Worm (Caenorhabditis elegans) whole organism, young adult: Measurements from ENCODE around the gene gst-24.

Experiments used
- C06A6.2 ChIP-seq: fragments of 200-800 bp; sonication (Bioruptor generic); conservative IDR thresholded peaks from 2 replicates; pipeline ENCODE4 v1.3.6; 2022; ENCODE audit warnings: missing genetic modification characterization, missing compliant biosample characterization
- F23B12.7 ChIP-seq: sonication (generic microtip); optimal IDR thresholded peaks from 2 replicates; lab custom pipeline; 2017; ENCODE audit warnings: missing genetic modification characterization, mild to moderate bottlenecking, missing compliant biosample characterization, antibody characterized with exemption, moderate library complexity; ENCODE audit not compliant: insufficient read depth
- F33H1.4 ChIP-seq: fragments of 200-800 bp; sonication (Bioruptor generic); IDR thresholded peaks from 2 replicates; pipeline ENCODE4 v1.3.6; 2022; ENCODE audit warnings: missing genetic modification reagents, missing genetic modification characterization, missing compliant biosample characterization
- F39B2.1 ChIP-seq: fragments of 200-800 bp; sonication (Bioruptor generic); IDR thresholded peaks from 2 replicates; pipeline ENCODE4 v1.3.6; 2022; ENCODE audit warnings: missing genetic modification reagents, missing genetic modification characterization, missing compliant biosample characterization
- F49E8.2 ChIP-seq: sonication (generic microtip); optimal IDR thresholded peaks from 3 replicates; lab custom pipeline; 2017; ENCODE audit warnings: missing genetic modification characterization, mild to moderate bottlenecking, missing compliant biosample characterization, antibody characterized with exemption, moderate library complexity; ENCODE audit not compliant: insufficient read depth
- F57C9.4 ChIP-seq: sonication (generic microtip); optimal IDR thresholded peaks from 2 replicates; lab custom pipeline; 2017; ENCODE audit warnings: mild to moderate bottlenecking, missing genetic modification characterization, missing compliant biosample characterization
- K12H6.12 ChIP-seq: fragments of 200-800 bp; sonication (Bioruptor generic); optimal IDR thresholded peaks from 2 replicates; lab custom pipeline; 2018; ENCODE audit warnings: mild to moderate bottlenecking, missing genetic modification characterization, missing compliant biosample characterization
- Y53G8AR.9 ChIP-seq: fragments of 200-800 bp; sonication (Bioruptor generic); conservative IDR thresholded peaks from 2 replicates; pipeline ENCODE4 v1.3.6; 2022; ENCODE audit warnings: missing genetic modification reagents, missing genetic modification characterization, missing compliant biosample characterization
- Y79H2A.3 ChIP-seq: fragments of 200-800 bp; sonication (Bioruptor generic); conservative IDR thresholded peaks from 2 replicates; pipeline ENCODE4 v1.3.6; 2022; ENCODE audit warnings: missing genetic modification reagents, missing genetic modification characterization, missing compliant biosample characterization
- ama-1 ChIP-seq, 3 experiments: fragments of 150-350 bp in 1 of 3; sonication (generic microtip) in 2 of 3; optimal IDR thresholded peaks; 2 replicates each; lab custom pipeline; 2014 to 2018; ENCODE audit warnings: missing biosample characterization in 2 of 3, missing genetic modification characterization in 2 of 3, missing genetic modification reagents in 2 of 3
- aptf-2 ChIP-seq: fragments of 200-800 bp; sonication (Bioruptor generic); conservative IDR thresholded peaks from 2 replicates; pipeline ENCODE4 v1.3.6; 2022; ENCODE audit warnings: missing genetic modification reagents, missing genetic modification characterization, missing compliant biosample characterization
- ccch-3 ChIP-seq: fragments of 200-800 bp; sonication (Bioruptor generic); optimal IDR thresholded peaks from 2 replicates; lab custom pipeline; 2018; ENCODE audit warnings: mild to moderate bottlenecking, missing genetic modification characterization, missing compliant biosample characterization
- cebp-1 ChIP-seq, 2 experiments: fragments of 200-800 bp in 1 of 2; sonication (Bioruptor generic) in 1 of 2; sonication (generic microtip) in 1 of 2; IDR thresholded peaks in 1 of 2; optimal IDR thresholded peaks in 1 of 2; 2 replicates each; pipeline versions ENCODE4 v1.3.6 to Lab custom; 2017 to 2022; ENCODE audit warnings: missing compliant biosample characterization in 2 of 2, missing genetic modification characterization in 2 of 2, mild to moderate bottlenecking in 1 of 2, missing genetic modification reagents in 1 of 2, moderate library complexity in 1 of 2
- ceh-91 ChIP-seq: fragments of 200-800 bp; sonication (Bioruptor generic); IDR thresholded peaks from 2 replicates; pipeline ENCODE4 v1.3.6; 2022; ENCODE audit warnings: missing genetic modification reagents, missing genetic modification characterization, missing compliant biosample characterization
- dox-1 ChIP-seq: fragments of 200-800 bp; sonication (Bioruptor generic); IDR thresholded peaks from 2 replicates; pipeline ENCODE4 v1.3.6; 2022; ENCODE audit warnings: missing genetic modification reagents, missing genetic modification characterization, missing compliant biosample characterization
- dpff-1 ChIP-seq: sonication (generic microtip); optimal IDR thresholded peaks from 2 replicates; lab custom pipeline; 2017; ENCODE audit warnings: mild to moderate bottlenecking, missing genetic modification characterization, missing compliant biosample characterization
- efl-1 ChIP-seq: fragments of 150-350 bp; optimal IDR thresholded peaks from 2 replicates; lab custom pipeline; 2014; ENCODE audit warnings: missing biosample characterization, missing genetic modification reagents, missing genetic modification characterization
- fkh-3 ChIP-seq: sonication (generic microtip); optimal IDR thresholded peaks from 2 replicates; lab custom pipeline; 2016; ENCODE audit warnings: mild to moderate bottlenecking, missing genetic modification characterization, missing compliant biosample characterization
- lir-1 ChIP-seq: fragments of 200-800 bp; sonication (Bioruptor generic); conservative IDR thresholded peaks from 2 replicates; pipeline ENCODE4 v1.3.6; 2022; ENCODE audit warnings: missing genetic modification reagents, missing genetic modification characterization, missing compliant biosample characterization
- madf-6 ChIP-seq: fragments of 200-800 bp; sonication (Bioruptor generic); IDR thresholded peaks from 2 replicates; pipeline ENCODE4 v1.3.6; 2022; ENCODE audit warnings: missing genetic modification reagents, missing genetic modification characterization, missing compliant biosample characterization
- madf-8 ChIP-seq: fragments of 200-800 bp; sonication (Bioruptor generic); conservative IDR thresholded peaks from 2 replicates; pipeline ENCODE4 v1.3.6; 2022; ENCODE audit warnings: missing genetic modification reagents, missing genetic modification characterization, missing compliant biosample characterization
- nfya-1 ChIP-seq: sonication (generic microtip); optimal IDR thresholded peaks from 2 replicates; lab custom pipeline; 2017; ENCODE audit warnings: antibody characterized with exemption, missing compliant biosample characterization, missing genetic modification characterization, borderline replicate concordance; ENCODE audit not compliant: insufficient read depth
- nhr-120 ChIP-seq: fragments of 200-800 bp; sonication (Bioruptor generic); IDR thresholded peaks from 2 replicates; pipeline ENCODE4 v1.3.6; 2022; ENCODE audit warnings: missing genetic modification characterization, missing compliant biosample characterization
- nhr-27 ChIP-seq: fragments of 200-800 bp; sonication (Bioruptor generic); optimal IDR thresholded peaks from 2 replicates; lab custom pipeline; 2018; ENCODE audit warnings: mild to moderate bottlenecking, missing genetic modification characterization, moderate library complexity, missing compliant biosample characterization
- nhr-80 ChIP-seq: sonication (generic microtip); optimal IDR thresholded peaks from 2 replicates; lab custom pipeline; 2016; ENCODE audit warnings: missing genetic modification characterization, missing compliant biosample characterization
- rcor-1 ChIP-seq: fragments of 200-800 bp; sonication (Bioruptor generic); IDR thresholded peaks from 2 replicates; pipeline ENCODE4 v1.3.6; 2022; ENCODE audit warnings: missing genetic modification reagents, missing genetic modification characterization, missing compliant biosample characterization
- rec-8 ChIP-seq, 2 experiments: sonication (generic microtip); optimal IDR thresholded peaks; 2 replicates each; lab custom pipeline; 2016; ENCODE audit warnings: mild to moderate bottlenecking in 2 of 2, missing genetic modification characterization in 2 of 2, missing genetic modification reagents in 2 of 2, missing genotype in 2 of 2, missing biosample characterization in 1 of 2, missing compliant biosample characterization in 1 of 2, moderate library complexity in 1 of 2
- rpc-1 ChIP-seq, 2 experiments: fragments of 150-350 bp in 1 of 2; sonication (generic microtip) in 1 of 2; optimal IDR thresholded peaks; 2 replicates each; lab custom pipeline; 2014 to 2018; ENCODE audit warnings: missing biosample characterization in 1 of 2, missing genetic modification characterization in 1 of 2, missing genetic modification reagents in 1 of 2, missing genotype in 1 of 2
- sea-2 ChIP-seq: fragments of 200-800 bp; sonication (Bioruptor generic); IDR thresholded peaks from 2 replicates; pipeline ENCODE4 v1.3.6; 2022; ENCODE audit warnings: missing genetic modification characterization, missing compliant biosample characterization
- snpc-3.4 ChIP-seq: sonication (generic microtip); optimal IDR thresholded peaks from 2 replicates; lab custom pipeline; 2017; ENCODE audit warnings: missing genetic modification characterization, mild to moderate bottlenecking, missing compliant biosample characterization, antibody characterized with exemption, moderate library complexity, missing genotype, missing genetic modification reagents
- sptf-2 ChIP-seq: fragments of 200-800 bp; sonication (Bioruptor generic); optimal IDR thresholded peaks from 2 replicates; lab custom pipeline; 2018; ENCODE audit warnings: mild to moderate bottlenecking, missing genetic modification characterization, missing compliant biosample characterization
- tbp1 ChIP-seq: fragments of 200-800 bp; sonication (Bioruptor generic); optimal IDR thresholded peaks from 2 replicates; lab custom pipeline; 2018; ENCODE audit warnings: mild to moderate bottlenecking, missing genetic modification characterization, missing compliant biosample characterization
- unc-130 ChIP-seq: sonication (generic microtip); optimal IDR thresholded peaks from 2 replicates; lab custom pipeline; 2016; ENCODE audit warnings: missing genetic modification reagents, missing genetic modification characterization, missing compliant biosample characterization
- unc-62 ChIP-seq: fragments of 150-350 bp; optimal IDR thresholded peaks from 2 replicates; lab custom pipeline; 2014; ENCODE audit warnings: missing biosample characterization, missing genetic modification reagents, missing genetic modification characterization
- xnd-1 ChIP-seq: sonication (generic microtip); optimal IDR thresholded peaks from 2 replicates; lab custom pipeline; 2016; ENCODE audit warnings: missing genotype, missing genetic modification reagents, missing genetic modification characterization, missing compliant biosample characterization

gst-24 gene

DNA sequence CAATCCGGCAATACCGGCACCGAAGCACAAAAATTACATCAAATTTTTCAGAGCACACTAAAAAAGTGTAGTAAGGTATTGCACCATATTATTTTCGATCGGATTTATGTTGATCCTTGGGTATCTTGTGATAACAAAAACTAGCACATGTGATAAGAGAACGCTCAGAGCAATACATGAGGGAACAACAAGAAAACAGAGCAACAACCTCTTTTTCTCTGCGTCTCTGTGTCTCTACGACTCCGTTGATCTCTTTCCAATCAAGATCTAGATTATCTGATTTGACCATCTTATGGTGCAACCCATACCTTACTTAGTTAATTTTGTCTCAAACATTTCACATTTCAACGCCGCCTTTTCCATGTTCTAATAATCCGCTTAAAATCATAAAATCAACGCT lies 21.1 kb upstream of the gst-24 start, which contains the start of gene tag-10 (continued):
- TF ChIP-seq snpc-3.4 (tag; lab: Kevin White, UChicago): no peak

DNA sequence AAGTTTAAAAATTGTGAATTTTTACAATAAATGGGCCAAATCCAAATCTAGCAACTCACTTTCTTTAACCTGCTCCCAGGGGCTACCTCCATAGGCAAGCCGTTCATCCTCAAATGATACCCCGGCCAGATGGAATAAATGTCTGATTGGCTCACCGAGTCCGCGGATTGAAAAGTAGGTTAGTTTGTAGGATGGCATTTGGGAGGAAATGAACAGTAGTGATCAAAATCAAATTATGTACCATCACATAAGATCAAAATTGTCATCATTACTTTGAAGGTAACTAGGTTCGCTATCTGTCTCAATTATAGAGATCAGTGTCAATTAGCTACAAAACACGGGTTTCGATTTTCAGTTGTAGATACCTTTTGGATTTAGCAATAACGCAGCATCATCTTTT lies 19.5 kb upstream of the gst-24 start, which contains the start of the genes gst-17 and gst-18:
Gene gst-17, minus strand, starts transcription at position 101 of the 400 bp plus-strand sequence.
Gene gst-18, minus strand, starts transcription at position 198 of the 400 bp plus-strand sequence.
- no peak for TF ChIP-seq xnd-1 (tag; lab: Kevin White, UChicago)
- TF ChIP-seq ceh-91 (GFP tag; lab: Robert Waterston, UW): no peak

DNA sequence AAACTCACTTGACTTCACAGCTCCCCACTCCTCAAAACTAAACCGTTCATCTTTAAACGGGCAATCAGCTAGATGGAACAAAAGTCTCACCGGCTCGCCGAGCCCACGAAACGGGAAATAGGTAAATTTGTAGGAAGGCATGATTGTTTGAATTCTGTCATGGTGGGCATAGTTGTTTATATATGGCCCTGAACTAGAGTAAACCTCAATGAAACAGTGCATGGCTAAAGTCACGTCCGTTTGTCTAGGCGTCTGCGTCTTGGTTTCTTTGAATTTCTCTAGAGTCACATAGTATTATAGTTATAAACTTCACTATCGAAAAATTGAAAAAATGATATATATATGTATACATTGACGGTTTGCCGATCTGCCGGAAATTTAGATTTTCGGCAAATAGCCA lies 15.8 kb upstream of the gst-24 start, which contains the start of gene gst-19:
Gene gst-19, minus strand, starts transcription at position 145 of the 400 bp plus-strand sequence.
- TF ChIP-seq F39B2.1: no peak
- no peak for TF ChIP-seq nfya-1 (tag; lab: Kevin White, UChicago)
- TF ChIP-seq Y79H2A.3 (GFP tag; lab: Robert Waterston, UW): no peak
- TF ChIP-seq nhr-27 (tag; lab: Kevin White, UChicago): no peak
- TF ChIP-seq dpff-1 (tag; lab: Kevin White, UChicago): no peak
- TF ChIP-seq K12H6.12 (tag; lab: Kevin White, UChicago): no peak
- no peak for TF ChIP-seq unc-62 (GFP tag; lab: Kevin White, UChicago)
- TF ChIP-seq rpc-1 (optimal IDR thresholded peaks at IDR 0.05; lab: Kevin White, UChicago): no peak
- TF ChIP-seq rpc-1 (tag; optimal IDR thresholded peaks at IDR 0.05; lab: Kevin White, UChicago): no peak
- no peak for TF ChIP-seq rcor-1
- TF ChIP-seq F49E8.2 (tag; lab: Kevin White, UChicago): no peak
- TF ChIP-seq cebp-1 (GFP tag; IDR thresholded peaks at IDR 0.05; lab: Robert Waterston, UW): no peak
- TF ChIP-seq cebp-1 (tag; optimal IDR thresholded peaks at IDR 0.05; lab: Kevin White, UChicago): no peak
- no peak for TF ChIP-seq lir-1 (GFP tag; lab: Robert Waterston, UW)

DNA sequence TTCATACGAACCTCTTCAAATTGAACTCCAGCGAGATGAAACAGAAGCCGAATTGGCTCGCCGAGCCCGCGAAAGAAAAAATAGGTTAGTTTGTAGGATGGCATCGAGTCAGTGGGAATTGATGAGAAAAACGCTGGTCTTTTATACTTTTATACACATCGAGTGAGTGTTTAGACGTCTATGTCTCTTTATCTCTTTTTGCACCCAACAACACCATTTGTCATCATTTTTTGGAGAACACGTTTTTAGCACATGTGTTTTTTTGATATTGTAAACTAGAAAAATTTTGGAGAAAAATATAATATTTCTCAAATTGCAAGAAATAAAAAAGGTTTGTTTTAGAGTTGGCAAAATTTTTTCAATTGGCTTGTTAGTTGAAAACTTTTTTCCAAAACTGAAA lies 13.2 kb upstream of the gst-24 start, which contains the start of gene gst-16:
Gene gst-16, minus strand, starts transcription at position 111 of the 400 bp plus-strand sequence.
- TF ChIP-seq sptf-2 (GFP tag; lab: Kevin White, UChicago) (no peak), tbp1 (no peak), nhr-80 (no peak), aptf-2 (no peak), sea-2 (GFP tag; lab: Robert Waterston, UW) (no peak), F23B12.7 (tag; lab: Kevin White, UChicago) (no peak), nhr-120 (GFP tag; lab: Robert Waterston, UW) (no peak), unc-130 (no peak)
- TF ChIP-seq, all 124 proteins: peak for 0

DNA sequence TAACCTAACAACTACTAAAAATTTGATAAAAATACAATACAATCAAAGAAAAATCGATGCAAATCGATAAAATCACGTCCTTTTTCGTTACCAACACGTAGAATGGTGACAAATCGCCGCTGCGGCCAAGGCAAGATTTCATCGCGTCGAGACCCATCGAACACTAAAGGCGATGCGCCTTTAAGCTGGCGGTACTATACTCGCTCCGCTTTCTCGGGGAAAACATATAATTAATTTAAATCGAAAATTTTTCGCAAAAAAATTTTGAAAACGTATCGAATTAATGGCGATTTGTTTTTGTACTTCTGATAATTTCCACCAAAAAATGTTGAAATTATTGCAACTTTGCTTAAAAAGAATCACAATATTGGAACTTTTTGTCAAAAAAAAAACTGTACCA lies 11.0 kb upstream of the gst-24 start:
- peak; percentile 71 for TF ChIP-seq F33H1.4 (GFP tag; lab: Robert Waterston, UW)
- TF ChIP-seq madf-8: 0 out of 2 replicates have a peak, but pooled peaks have one; percentile 13
- TF ChIP-seq madf-6 (GFP tag; lab: Robert Waterston, UW): peak; percentile 67

DNA sequence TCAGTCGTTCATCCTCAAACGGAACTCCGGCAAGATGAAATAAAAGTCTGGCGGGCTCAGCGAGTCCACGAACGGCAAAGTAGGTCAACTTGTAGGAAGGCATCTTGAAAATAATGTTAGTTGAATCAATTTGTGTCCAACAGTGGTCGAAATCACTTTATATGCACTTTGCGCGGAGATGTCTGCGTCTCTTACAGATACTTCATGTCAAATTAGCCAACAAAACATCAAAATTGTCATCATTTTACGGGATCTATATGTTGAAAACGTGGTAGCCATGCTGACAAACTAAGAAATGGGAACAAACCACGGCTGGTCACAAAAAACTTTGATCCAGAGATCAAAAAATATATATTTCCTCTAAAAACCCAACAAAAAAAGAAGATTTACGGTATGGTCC lies 6.6 kb upstream of the gst-24 start, which contains the start of gene gst-12:
Gene gst-12, minus strand, starts transcription at position 254 of the 400 bp plus-strand sequence.
- no peak for TF ChIP-seq C06A6.2
- no peak for TF ChIP-seq Y53G8AR.9 (GFP tag; lab: Robert Waterston, UW)
- no peak for TF ChIP-seq fkh-3 (tag; lab: Kevin White, UChicago)
- no peak for TF ChIP-seq dox-1 (GFP tag; lab: Robert Waterston, UW)
- TF ChIP-seq ama-1 (optimal IDR thresholded peaks at IDR 0.05; lab: Kevin White, UChicago): no peak
- no peak for TF ChIP-seq ama-1 (GFP tag; optimal IDR thresholded peaks at IDR 0.05; lab: Kevin White, UChicago)
- no peak for TF ChIP-seq rec-8 (tag; optimal IDR thresholded peaks at IDR 0.05; lab: Kevin White, UChicago)
- no peak for TF ChIP-seq sea-2 (GFP tag; lab: Robert Waterston, UW)
- TF ChIP-seq F57C9.4 (tag; lab: Kevin White, UChicago): no peak
- no peak for TF ChIP-seq efl-1 (GFP tag; lab: Kevin White, UChicago)
- TF ChIP-seq ccch-3: no peak
